Worm (Caenorhabditis elegans): ENCODE measurements around the gene kcc-1.
"Not testable (repeated sequence)": the region's sequence is repeated elsewhere in the genome, so short reads cannot be mapped to it uniquely, and the experiment has no call there.

DNA sequence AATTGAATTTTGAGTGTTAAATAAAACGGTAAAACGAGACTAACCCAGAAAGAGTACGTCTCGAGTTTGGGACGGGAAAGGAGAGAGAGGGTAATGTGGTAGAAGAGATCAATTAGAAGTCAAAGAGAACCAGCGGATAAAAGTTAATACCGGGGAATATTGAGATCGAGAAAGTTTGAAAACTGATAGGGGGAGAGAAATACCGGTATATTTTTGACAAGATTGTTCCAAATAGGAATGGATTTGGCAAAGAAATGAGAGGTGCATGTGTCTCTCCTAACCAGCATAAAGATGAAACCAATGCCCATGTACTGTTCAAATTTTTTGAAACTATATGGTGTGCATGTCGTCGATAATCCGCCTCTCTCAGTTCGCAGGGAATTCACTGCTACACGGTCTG is 48.6 kb downstream of the kcc-1 start, which contains the start of gene C06E4.5:
- TF ChIP-seq mbf-1, nhr-77, unc-39, egl-27 (tag; optimal IDR thresholded peaks at IDR 0.05): not testable (repeated sequence)
